Worm (Caenorhabditis elegans) whole organism, mixed stage, embryonic: ENCODE data around the gene Y62H9A.16.
A peak's percentile ranks its signal among the peaks of the same experiment; 100 is the strongest.

ENCODE experiments used
- M03D4.4 ChIP-seq: sonication (generic microtip); optimal IDR thresholded peaks from 2 replicates; lab custom pipeline; 2017; ENCODE audit warnings: mild to moderate bottlenecking, missing genetic modification characterization, missing compliant biosample characterization
- bed-3 ChIP-seq: fragments of 200-800 bp; sonication (Bioruptor generic); optimal IDR thresholded peaks from 3 replicates; lab custom pipeline; 2018; ENCODE audit warnings: mild to moderate bottlenecking, missing genetic modification characterization, moderate library complexity, missing compliant biosample characterization
- blmp-1 ChIP-seq: fragments of 150-350 bp; optimal IDR thresholded peaks from 2 replicates; lab custom pipeline; 2014; ENCODE audit warnings: missing biosample characterization, missing genetic modification characterization
- ceh-39 ChIP-seq: fragments of 150-350 bp; optimal IDR thresholded peaks from 2 replicates; lab custom pipeline; 2014; ENCODE audit warnings: missing biosample characterization, missing genetic modification characterization
- ceh-43 ChIP-seq: fragments of 200-800 bp; sonication (Bioruptor generic); optimal IDR thresholded peaks from 2 replicates; lab custom pipeline; 2018; ENCODE audit warnings: mild to moderate bottlenecking, missing genetic modification characterization, moderate library complexity, missing compliant biosample characterization
- ceh-83 ChIP-seq: fragments of 200-800 bp; sonication (Bioruptor generic); optimal IDR thresholded peaks from 2 replicates; lab custom pipeline; 2018; ENCODE audit warnings: mild to moderate bottlenecking, missing genetic modification characterization, missing compliant biosample characterization
- ces-1 ChIP-seq: fragments of 150-350 bp; optimal IDR thresholded peaks from 2 replicates; lab custom pipeline; 2014; ENCODE audit warnings: missing biosample characterization, missing genetic modification reagents, missing genetic modification characterization
- cnd-1 ChIP-seq: fragments of 200-800 bp; sonication (Bioruptor generic); optimal IDR thresholded peaks from 2 replicates; lab custom pipeline; 2018; ENCODE audit warnings: mild to moderate bottlenecking, missing genetic modification characterization, missing compliant biosample characterization
- drap-1 ChIP-seq: fragments of 200-800 bp; sonication (Bioruptor generic); optimal IDR thresholded peaks from 3 replicates; lab custom pipeline; 2018; ENCODE audit warnings: mild to moderate bottlenecking, missing genetic modification characterization, missing compliant biosample characterization
- elt-1 ChIP-seq: sonication (generic microtip); optimal IDR thresholded peaks from 2 replicates; lab custom pipeline; 2017; ENCODE audit warnings: missing genetic modification characterization, mild to moderate bottlenecking, missing compliant biosample characterization, antibody characterized with exemption, moderate library complexity, borderline replicate concordance; ENCODE audit not compliant: insufficient read depth
- elt-3 ChIP-seq: fragments of 150-350 bp; optimal IDR thresholded peaks from 2 replicates; lab custom pipeline; 2014; ENCODE audit warnings: missing biosample characterization, missing genetic modification characterization
- flh-1 ChIP-seq: fragments of 200-800 bp; sonication (Bioruptor generic); optimal IDR thresholded peaks from 2 replicates; lab custom pipeline; 2018; ENCODE audit warnings: mild to moderate bottlenecking, missing genetic modification characterization, moderate library complexity, missing compliant biosample characterization
- ham-2 ChIP-seq: fragments of 200-800 bp; sonication (Bioruptor generic); optimal IDR thresholded peaks from 2 replicates; lab custom pipeline; 2018; ENCODE audit warnings: mild to moderate bottlenecking, missing genetic modification characterization, missing compliant biosample characterization
- hlh-1 ChIP-seq: fragments of 150-350 bp; optimal IDR thresholded peaks from 2 replicates; lab custom pipeline; 2014; ENCODE audit warnings: missing biosample characterization, missing genetic modification reagents, missing genetic modification characterization
- lin-13 ChIP-seq: fragments of 150-350 bp; optimal IDR thresholded peaks from 2 replicates; lab custom pipeline; 2014; ENCODE audit warnings: missing biosample characterization, missing genetic modification characterization
- lin-32 ChIP-seq: fragments of 200-800 bp; sonication (Bioruptor generic); optimal IDR thresholded peaks from 2 replicates; lab custom pipeline; 2018; ENCODE audit warnings: mild to moderate bottlenecking, missing genetic modification characterization, missing compliant biosample characterization
- lsy-2 ChIP-seq: fragments of 150-350 bp; optimal IDR thresholded peaks from 2 replicates; lab custom pipeline; 2014; ENCODE audit warnings: missing biosample characterization, missing genetic modification characterization
- mab-5 ChIP-seq: fragments of 150-350 bp; optimal IDR thresholded peaks from 2 replicates; lab custom pipeline; 2014; ENCODE audit warnings: missing biosample characterization, missing genetic modification characterization
- mep-1 ChIP-seq: fragments of 150-350 bp; optimal IDR thresholded peaks from 2 replicates; lab custom pipeline; 2017; ENCODE audit warnings: missing biosample characterization, missing genetic modification reagents, missing genetic modification characterization, inconsistent platforms
- mls-2 ChIP-seq: sonication (generic microtip); optimal IDR thresholded peaks from 2 replicates; lab custom pipeline; 2016; ENCODE audit warnings: mild to moderate bottlenecking, missing genetic modification characterization, moderate library complexity, missing compliant biosample characterization
- nhr-12 ChIP-seq: fragments of 150-350 bp; optimal IDR thresholded peaks from 2 replicates; lab custom pipeline; 2014; ENCODE audit warnings: missing biosample characterization, missing genetic modification characterization
- nhr-2 ChIP-seq: fragments of 150-350 bp; optimal IDR thresholded peaks from 2 replicates; lab custom pipeline; 2014; ENCODE audit warnings: missing biosample characterization, missing genetic modification characterization
- nhr-237 ChIP-seq: fragments of 150-350 bp; optimal IDR thresholded peaks from 2 replicates; lab custom pipeline; 2014; ENCODE audit warnings: missing biosample characterization, missing genetic modification characterization
- nhr-28 ChIP-seq: fragments of 150-350 bp; optimal IDR thresholded peaks from 2 replicates; lab custom pipeline; 2014; ENCODE audit warnings: missing biosample characterization, missing genetic modification characterization
- nhr-76 ChIP-seq: sonication (generic microtip); optimal IDR thresholded peaks from 2 replicates; lab custom pipeline; 2017; ENCODE audit warnings: missing biosample characterization, missing genetic modification characterization
- pha-4 ChIP-seq: fragments of 150-350 bp; optimal IDR thresholded peaks from 2 replicates; lab custom pipeline; 2018; ENCODE audit warnings: missing biosample characterization, missing genetic modification reagents, missing genetic modification characterization
- sem-2 ChIP-seq: fragments of 200-800 bp; sonication (Bioruptor generic); optimal IDR thresholded peaks from 2 replicates; lab custom pipeline; 2018; ENCODE audit warnings: mild to moderate bottlenecking, missing genetic modification characterization, missing compliant biosample characterization
- snpc-4 ChIP-seq: fragments of 150-350 bp; optimal IDR thresholded peaks from 2 replicates; lab custom pipeline; 2014; ENCODE audit warnings: missing biosample characterization, missing genetic modification characterization
- sptf-1 ChIP-seq: sonication (generic microtip); optimal IDR thresholded peaks from 2 replicates; lab custom pipeline; 2017; ENCODE audit warnings: mild to moderate bottlenecking, missing genetic modification characterization, moderate library complexity, missing compliant biosample characterization
- tbx-8 ChIP-seq: fragments of 200-800 bp; sonication (Bioruptor generic); optimal IDR thresholded peaks from 2 replicates; lab custom pipeline; 2018; ENCODE audit warnings: mild to moderate bottlenecking, missing genetic modification characterization, moderate library complexity, missing compliant biosample characterization
- unc-120 ChIP-seq: sonication (generic microtip); optimal IDR thresholded peaks from 2 replicates; lab custom pipeline; 2017; ENCODE audit warnings: missing genetic modification characterization, missing compliant biosample characterization; ENCODE audit not compliant: poor library complexity, severe bottlenecking
- unc-39 ChIP-seq: fragments of 150-350 bp; optimal IDR thresholded peaks from 2 replicates; lab custom pipeline; 2014; ENCODE audit warnings: missing biosample characterization, missing genetic modification characterization
- unc-62 ChIP-seq: fragments of 150-350 bp; optimal IDR thresholded peaks from 2 replicates; lab custom pipeline; 2014; ENCODE audit warnings: missing biosample characterization, missing genetic modification reagents, missing genetic modification characterization
- zip-8 ChIP-seq: fragments of 150-350 bp; optimal IDR thresholded peaks from 2 replicates; lab custom pipeline; 2014; ENCODE audit warnings: missing biosample characterization, missing genetic modification characterization
- ztf-11 ChIP-seq: fragments of 150-350 bp; optimal IDR thresholded peaks from 2 replicates; lab custom pipeline; 2014; ENCODE audit warnings: missing biosample characterization, missing genetic modification characterization

Y62H9A.16 gene

DNA sequence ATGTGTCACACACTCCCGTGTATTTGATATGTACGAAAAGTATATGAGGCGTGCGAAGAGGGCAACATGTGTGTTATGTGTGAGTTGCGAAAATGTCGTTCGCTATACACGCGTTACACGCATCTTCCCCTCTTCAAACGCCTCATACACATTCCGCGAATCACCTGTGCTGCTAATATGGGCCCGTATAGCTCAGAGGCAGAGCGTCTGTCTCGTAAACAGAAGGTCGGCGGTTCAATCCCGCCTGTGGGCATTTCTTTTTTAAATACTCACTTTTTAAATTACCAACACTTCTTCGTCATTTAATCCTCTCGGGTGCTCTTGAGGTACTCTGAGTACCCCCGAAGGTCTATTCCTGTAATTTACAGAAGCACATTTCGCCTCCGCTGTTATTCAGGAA is 15.5 kb downstream of the Y62H9A.16 start:
- no peak for TF ChIP-seq unc-39
- no peak for TF ChIP-seq mep-1 (tag; lab: Kevin White, UChicago)
- TF ChIP-seq M03D4.4 (tag; lab: Kevin White, UChicago), result no peak
- TF ChIP-seq nhr-237 (tag; lab: Kevin White, UChicago), result no peak
- no peak for TF ChIP-seq lsy-2
- no peak for TF ChIP-seq mls-2 (tag; lab: Kevin White, UChicago)
- no peak for TF ChIP-seq snpc-4 (tag; lab: Kevin White, UChicago)
- TF ChIP-seq elt-3 (tag; lab: Kevin White, UChicago), result no peak
- TF ChIP-seq sem-2 (GFP tag; lab: Kevin White, UChicago), result no peak
- TF ChIP-seq ztf-11 (tag; lab: Kevin White, UChicago), result no peak
- TF ChIP-seq cnd-1 (tag; lab: Kevin White, UChicago), result no peak
- TF ChIP-seq sptf-1 (tag; lab: Kevin White, UChicago), result no peak
- TF ChIP-seq unc-62, result no peak
- no peak for TF ChIP-seq elt-1 (tag; lab: Kevin White, UChicago)
- TF ChIP-seq ceh-43 (GFP tag; lab: Kevin White, UChicago), result no peak

- no peak for TF ChIP-seq nhr-76 (tag; lab: Kevin White, UChicago)
- TF ChIP-seq cnd-1 (tag; lab: Kevin White, UChicago), result peak; percentile 85
- peak; percentile 70 for TF ChIP-seq sem-2 (GFP tag; lab: Kevin White, UChicago)
- TF ChIP-seq mls-2 (tag; lab: Kevin White, UChicago), result peak; percentile 73
- peak; percentile 28 for TF ChIP-seq tbx-8 (GFP tag; lab: Kevin White, UChicago)
- TF ChIP-seq blmp-1 (tag; lab: Kevin White, UChicago), result no peak
- TF ChIP-seq nhr-2, result no peak
- TF ChIP-seq drap-1 (GFP tag; lab: Kevin White, UChicago), result peak; percentile 85
- TF ChIP-seq mep-1 (tag; lab: Kevin White, UChicago), result peak; percentile 16
- no peak for TF ChIP-seq hlh-1
- TF ChIP-seq sptf-1 (tag; lab: Kevin White, UChicago), result peak; percentile 87
- peak; percentile 65 for TF ChIP-seq bed-3
- no peak for TF ChIP-seq nhr-12 (tag; lab: Kevin White, UChicago)
- TF ChIP-seq zip-8 (tag; lab: Kevin White, UChicago), result no peak
- no peak for TF ChIP-seq elt-3 (tag; lab: Kevin White, UChicago)
- peak; percentile 41 for TF ChIP-seq lin-32 (GFP tag; lab: Kevin White, UChicago)
- peak; percentile 62 for TF ChIP-seq ham-2 (GFP tag; lab: Kevin White, UChicago)
- TF ChIP-seq ceh-43 (GFP tag; lab: Kevin White, UChicago), result peak; percentile 41
- no peak for TF ChIP-seq snpc-4 (tag; lab: Kevin White, UChicago)
- TF ChIP-seq ceh-83, result peak; percentile 69
- TF ChIP-seq flh-1 (GFP tag; lab: Kevin White, UChicago), result no peak
- no peak for TF ChIP-seq lsy-2
- no peak for TF ChIP-seq lin-13
- no peak for TF ChIP-seq mab-5 (tag; lab: Kevin White, UChicago)
- no peak for TF ChIP-seq unc-62
- TF ChIP-seq unc-39, result no peak
- peak; percentile 41 for TF ChIP-seq pha-4 (tag; lab: Kevin White, UChicago)
- no peak for TF ChIP-seq ztf-11 (tag; lab: Kevin White, UChicago)
- TF ChIP-seq unc-120 (tag; lab: Kevin White, UChicago), result peak; percentile 75
- no peak for TF ChIP-seq ceh-39 (tag; lab: Kevin White, UChicago)
- peak; percentile 42 for TF ChIP-seq ces-1 (GFP tag; lab: Kevin White, UChicago)
- peak; percentile 80 for TF ChIP-seq M03D4.4 (tag; lab: Kevin White, UChicago)
Measured at ce11 chrX:11934933-11935332, 16.8 kb downstream of the Y62H9A.16 start.

ce11 chrX:11937343-11937935 is 19.3 kb downstream of the Y62H9A.16 start:
- TF ChIP-seq nhr-28 (tag; lab: Kevin White, UChicago) (peak; percentile 55), nhr-12 (tag; lab: Kevin White, UChicago) (peak; percentile 79), ceh-39 (tag; lab: Kevin White, UChicago) (peak; percentile 95), mab-5 (tag; lab: Kevin White, UChicago) (peak; percentile 94), sptf-1 (tag; lab: Kevin White, UChicago) (peak; percentile 87), elt-3 (tag; lab: Kevin White, UChicago) (peak; percentile 88), blmp-1 (tag; lab: Kevin White, UChicago) (peak; percentile 44), M03D4.4 (tag; lab: Kevin White, UChicago) (peak; percentile 53), ham-2 (GFP tag; lab: Kevin White, UChicago) (peak; percentile 28), ceh-43 (GFP tag; lab: Kevin White, UChicago) (peak; percentile 47), pha-4 (tag; lab: Kevin White, UChicago) (peak; percentile 92), bed-3 (no peak), unc-62 (peak; percentile 92), lin-32 (GFP tag; lab: Kevin White, UChicago) (peak; percentile 7), snpc-4 (tag; lab: Kevin White, UChicago) (no peak), ces-1 (GFP tag; lab: Kevin White, UChicago) (peak; percentile 97), lsy-2 (peak; percentile 88), mep-1 (tag; lab: Kevin White, UChicago) (peak; percentile 96), drap-1 (GFP tag; lab: Kevin White, UChicago) (peak; percentile 95), unc-39 (peak; percentile 80), nhr-76 (tag; lab: Kevin White, UChicago) (peak; percentile 75), elt-1 (tag; lab: Kevin White, UChicago) (no peak), sem-2 (GFP tag; lab: Kevin White, UChicago) (no peak), zip-8 (tag; lab: Kevin White, UChicago) (no peak), unc-120 (tag; lab: Kevin White, UChicago) (peak; percentile 89), lin-13 (peak; percentile 78), nhr-237 (tag; lab: Kevin White, UChicago) (peak; percentile 99), hlh-1 (peak; percentile 85), ceh-83 (peak; percentile 59), ztf-11 (tag; lab: Kevin White, UChicago) (peak; percentile 97), cnd-1 (tag; lab: Kevin White, UChicago) (peak; percentile 86), mls-2 (tag; lab: Kevin White, UChicago) (peak; percentile 43), tbx-8 (GFP tag; lab: Kevin White, UChicago) (peak; percentile 59), flh-1 (GFP tag; lab: Kevin White, UChicago) (no peak), nhr-2 (no peak)
